Worm (Caenorhabditis elegans) whole organism, L1 larva: ENCODE data around the gene nhr-261.

Source experiments
- C16A3.4 ChIP-seq: fragments of 150-350 bp; optimal IDR thresholded peaks from 2 replicates; lab custom pipeline; 2014; ENCODE audit warnings: missing biosample characterization, missing genetic modification characterization
- F16B12.6 ChIP-seq: fragments of 150-350 bp; optimal IDR thresholded peaks from 2 replicates; lab custom pipeline; 2014; ENCODE audit warnings: missing biosample characterization, missing genetic modification characterization
- Y116A8C.19 ChIP-seq: sonication (generic microtip); optimal IDR thresholded peaks from 2 replicates; lab custom pipeline; 2016; ENCODE audit warnings: missing compliant biosample characterization, missing genetic modification characterization, borderline replicate concordance
- aha-1 ChIP-seq: fragments of 150-350 bp; optimal IDR thresholded peaks from 2 replicates; lab custom pipeline; 2014; ENCODE audit warnings: missing biosample characterization, missing genetic modification characterization
- alr-1 ChIP-seq: fragments of 200-800 bp; sonication (Bioruptor generic); optimal IDR thresholded peaks from 2 replicates; lab custom pipeline; 2018; ENCODE audit warnings: borderline replicate concordance, mild to moderate bottlenecking, missing genetic modification characterization, missing compliant biosample characterization
- ama-1 ChIP-seq: fragments of 150-350 bp; optimal IDR thresholded peaks from 2 replicates; lab custom pipeline; 2014
- ceh-63 ChIP-seq: fragments of 200-800 bp; sonication (Bioruptor generic); optimal IDR thresholded peaks from 2 replicates; lab custom pipeline; 2018; ENCODE audit warnings: mild to moderate bottlenecking, missing genetic modification characterization, missing compliant biosample characterization
- ceh-82 ChIP-seq, 3 experiments: fragments of 150-350 bp in 1 of 3; sonication (generic microtip) in 2 of 3; optimal IDR thresholded peaks; 2 replicates each; lab custom pipeline; 2014 to 2017; ENCODE audit warnings: missing biosample characterization in 3 of 3, missing genetic modification characterization in 3 of 3
- efl-1 ChIP-seq, 4 experiments: fragments of 150-350 bp; optimal IDR thresholded peaks in 3 of 4; peaks in 1 of 4; 1 replicate in 1 of 4; 2 replicates in 3 of 4; lab custom pipeline; 2014; ENCODE audit warnings: missing biosample characterization in 2 of 4, missing genetic modification characterization in 2 of 4, missing genetic modification reagents in 2 of 4
- egl-27 ChIP-seq, 2 experiments: fragments of 150-350 bp in 1 of 2; sonication (generic microtip); optimal IDR thresholded peaks; 3 replicates each; lab custom pipeline; 2017 to 2018; ENCODE audit warnings: missing biosample characterization in 2 of 2, missing genetic modification characterization in 2 of 2, missing genetic modification reagents in 2 of 2
- elt-2 ChIP-seq: sonication (generic microtip); optimal IDR thresholded peaks from 2 replicates; lab custom pipeline; 2016; ENCODE audit warnings: missing genetic modification characterization, mild to moderate bottlenecking, inconsistent platforms, missing compliant biosample characterization, missing genetic modification reagents
- fkh-10 ChIP-seq: sonication (generic microtip); optimal IDR thresholded peaks from 2 replicates; lab custom pipeline; 2017; ENCODE audit warnings: missing biosample characterization, missing genetic modification reagents, missing genetic modification characterization
- fkh-8 ChIP-seq: sonication (generic microtip); optimal IDR thresholded peaks from 2 replicates; lab custom pipeline; 2016; ENCODE audit warnings: mild to moderate bottlenecking, missing genetic modification characterization, missing compliant biosample characterization
- isw-1 ChIP-seq: fragments of 200-800 bp; sonication (Bioruptor generic); IDR thresholded peaks from 2 replicates; pipeline ENCODE4 v1.3.6; 2022; ENCODE audit warnings: missing genetic modification characterization, missing compliant biosample characterization
- lin-14 ChIP-seq: fragments of 200-800 bp; sonication (Bioruptor generic); optimal IDR thresholded peaks from 2 replicates; lab custom pipeline; 2018; ENCODE audit warnings: mild to moderate bottlenecking, missing genetic modification characterization, moderate library complexity, missing compliant biosample characterization
- lin-15B ChIP-seq: fragments of 150-350 bp; sonication (generic microtip); optimal IDR thresholded peaks from 3 replicates; lab custom pipeline; 2014; ENCODE audit warnings: missing biosample characterization, missing genetic modification characterization
- lin-35 ChIP-seq, 2 experiments: fragments of 150-350 bp; optimal IDR thresholded peaks; 2 replicates each; lab custom pipeline; 2014; ENCODE audit warnings: missing biosample characterization in 2 of 2, missing genetic modification characterization in 2 of 2, missing genetic modification reagents in 2 of 2
- lsy-2 ChIP-seq, 2 experiments: fragments of 150-350 bp; optimal IDR thresholded peaks; 2 replicates each; lab custom pipeline; 2014; ENCODE audit warnings: missing biosample characterization in 2 of 2, missing genetic modification characterization in 2 of 2
- mep-1 ChIP-seq: fragments of 150-350 bp; optimal IDR thresholded peaks from 2 replicates; lab custom pipeline; 2014; ENCODE audit warnings: missing biosample characterization, missing genetic modification characterization
- nhr-19 ChIP-seq: fragments of 200-800 bp; sonication (Bioruptor generic); conservative IDR thresholded peaks from 2 replicates; pipeline ENCODE4 v1.3.6; 2022; ENCODE audit warnings: missing genetic modification characterization, missing compliant biosample characterization
- nhr-20 ChIP-seq: sonication (generic microtip); optimal IDR thresholded peaks from 2 replicates; lab custom pipeline; 2016; ENCODE audit warnings: mild to moderate bottlenecking, missing genetic modification characterization, missing compliant biosample characterization
- nhr-28 ChIP-seq: fragments of 150-350 bp; optimal IDR thresholded peaks from 2 replicates; lab custom pipeline; 2014; ENCODE audit warnings: missing biosample characterization, missing genetic modification characterization
- nhr-47 ChIP-seq: sonication (generic microtip); optimal IDR thresholded peaks from 2 replicates; lab custom pipeline; 2016; ENCODE audit warnings: mild to moderate bottlenecking, missing genetic modification characterization, moderate library complexity, missing compliant biosample characterization
- nhr-71 ChIP-seq: sonication (generic microtip); optimal IDR thresholded peaks from 2 replicates; lab custom pipeline; 2016; ENCODE audit warnings: mild to moderate bottlenecking, missing genetic modification characterization, moderate library complexity, missing compliant biosample characterization
- nhr-77 ChIP-seq: fragments of 150-350 bp; optimal IDR thresholded peaks from 2 replicates; lab custom pipeline; 2014; ENCODE audit warnings: missing biosample characterization, missing genetic modification characterization
- nhr-90 ChIP-seq: sonication (generic microtip); optimal IDR thresholded peaks from 2 replicates; lab custom pipeline; 2016; ENCODE audit warnings: mild to moderate bottlenecking, missing genetic modification characterization, missing compliant biosample characterization; ENCODE audit not compliant: poor library complexity
- pag-3 ChIP-seq: sonication (generic microtip); optimal IDR thresholded peaks from 2 replicates; lab custom pipeline; 2017; ENCODE audit warnings: missing genetic modification characterization, mild to moderate bottlenecking, missing compliant biosample characterization, antibody characterized with exemption, borderline replicate concordance; ENCODE audit not compliant: insufficient read depth
- pax-3 ChIP-seq: fragments of 200-800 bp; sonication (Bioruptor generic); optimal IDR thresholded peaks from 2 replicates; lab custom pipeline; 2018; ENCODE audit warnings: mild to moderate bottlenecking, missing genetic modification characterization, moderate library complexity, missing compliant biosample characterization
- rnt-1 ChIP-seq: sonication (generic microtip); optimal IDR thresholded peaks from 2 replicates; lab custom pipeline; 2016; ENCODE audit warnings: mild to moderate bottlenecking, missing genetic modification characterization, moderate library complexity, missing compliant biosample characterization
- snu-23 ChIP-seq: sonication (generic microtip); optimal IDR thresholded peaks from 2 replicates; lab custom pipeline; 2016; ENCODE audit warnings: missing genetic modification characterization, missing compliant biosample characterization
- sptf-1 ChIP-seq: fragments of 150-350 bp; optimal IDR thresholded peaks from 2 replicates; lab custom pipeline; 2014; ENCODE audit warnings: missing biosample characterization, missing genetic modification characterization
- sup-37 ChIP-seq: fragments of 200-800 bp; sonication (Bioruptor generic); optimal IDR thresholded peaks from 2 replicates; lab custom pipeline; 2018; ENCODE audit warnings: mild to moderate bottlenecking, missing genetic modification characterization, missing compliant biosample characterization
- tbx-2 ChIP-seq: sonication (generic microtip); optimal IDR thresholded peaks from 2 replicates; lab custom pipeline; 2016; ENCODE audit warnings: missing genetic modification characterization, missing compliant biosample characterization
- tlp-1 ChIP-seq: fragments of 150-350 bp; optimal IDR thresholded peaks from 2 replicates; lab custom pipeline; 2014; ENCODE audit warnings: missing biosample characterization, missing genetic modification characterization
- unc-130 ChIP-seq: fragments of 150-350 bp; optimal IDR thresholded peaks from 2 replicates; lab custom pipeline; 2017; ENCODE audit warnings: missing biosample characterization, missing genetic modification characterization, inconsistent platforms
- unc-30 ChIP-seq: sonication (generic microtip); optimal IDR thresholded peaks from 2 replicates; lab custom pipeline; 2017; ENCODE audit warnings: missing biosample characterization, missing genetic modification characterization
- unc-62 ChIP-seq: fragments of 150-350 bp; optimal IDR thresholded peaks from 2 replicates; lab custom pipeline; 2014; ENCODE audit warnings: missing biosample characterization, missing genetic modification reagents, missing genetic modification characterization
- unc-86 ChIP-seq: sonication (generic microtip); optimal IDR thresholded peaks from 2 replicates; lab custom pipeline; 2016; ENCODE audit warnings: missing genetic modification characterization, missing compliant biosample characterization
- unc-98 ChIP-seq: fragments of 200-800 bp; sonication (Bioruptor generic); IDR thresholded peaks from 2 replicates; pipeline ENCODE4 v1.3.6; 2022; ENCODE audit warnings: missing genetic modification characterization, missing compliant biosample characterization
- ztf-11 ChIP-seq, 2 experiments: sonication (generic microtip); optimal IDR thresholded peaks; 2 replicates each; lab custom pipeline; 2016 to 2017; ENCODE audit warnings: missing genetic modification characterization in 2 of 2, missing biosample characterization in 1 of 2, missing compliant biosample characterization in 1 of 2

nhr-261 gene

DNA sequence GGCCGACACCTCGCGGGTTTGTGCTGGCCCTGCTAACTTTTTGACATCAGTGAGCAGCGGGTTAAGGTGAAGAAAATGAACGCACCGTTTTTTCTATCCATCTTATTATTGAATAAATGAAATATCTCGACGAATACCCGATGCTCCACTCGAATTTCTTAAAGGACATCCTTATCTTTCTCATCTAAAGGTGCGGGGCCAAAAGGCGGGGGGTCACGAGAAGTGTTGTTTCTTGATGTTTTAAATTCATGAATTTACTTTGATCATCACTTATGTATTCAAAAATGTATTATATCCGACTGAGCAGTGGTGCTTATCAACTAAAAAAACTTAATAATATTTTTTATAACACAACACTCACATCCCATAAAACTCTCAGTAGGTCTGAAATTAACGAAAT, at the start of gene nhr-261:
nhr-261 (minus strand) TSS at position 101 of the 400 bp plus-strand sequence.
- no peak for TF ChIP-seq rnt-1 (tag; lab: Kevin White, UChicago)
- no peak for TF ChIP-seq fkh-8 (tag; lab: Kevin White, UChicago)
- TF ChIP-seq nhr-20 (tag; lab: Kevin White, UChicago): no peak
- TF ChIP-seq ceh-63 (GFP tag; lab: Kevin White, UChicago): no peak
- TF ChIP-seq lsy-2 (tag; optimal IDR thresholded peaks at IDR 0.05; lab: Kevin White, UChicago): no peak
- no peak for TF ChIP-seq lin-14 (GFP tag; lab: Kevin White, UChicago)
- TF ChIP-seq egl-27 (tag; optimal IDR thresholded peaks at IDR 0.05; lab: Kevin White, UChicago): no peak

DNA sequence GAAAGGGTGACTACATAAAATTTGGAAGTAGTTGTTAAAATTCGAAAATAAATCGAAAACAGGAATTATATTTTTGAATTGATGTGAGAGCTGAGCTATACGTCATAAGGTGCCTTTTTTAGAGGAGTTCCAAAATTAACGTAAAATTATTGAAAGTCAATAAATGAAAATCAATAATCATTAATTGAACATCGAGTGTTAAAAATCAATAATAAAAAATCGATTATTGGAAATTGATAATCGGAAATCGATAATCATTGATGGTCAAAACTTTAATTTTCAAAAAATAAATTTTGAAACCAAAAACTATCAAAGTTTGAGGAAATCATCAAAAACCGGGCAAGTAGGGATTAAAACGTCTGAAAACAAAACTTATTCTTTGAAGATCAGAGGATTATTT, 49.1 kb upstream of the nhr-261 start:
- TF ChIP-seq mep-1 (no peak), aha-1 (tag; lab: Kevin White, UChicago) (no peak), isw-1 (no peak), F16B12.6 (tag; lab: Kevin White, UChicago) (no peak)

DNA sequence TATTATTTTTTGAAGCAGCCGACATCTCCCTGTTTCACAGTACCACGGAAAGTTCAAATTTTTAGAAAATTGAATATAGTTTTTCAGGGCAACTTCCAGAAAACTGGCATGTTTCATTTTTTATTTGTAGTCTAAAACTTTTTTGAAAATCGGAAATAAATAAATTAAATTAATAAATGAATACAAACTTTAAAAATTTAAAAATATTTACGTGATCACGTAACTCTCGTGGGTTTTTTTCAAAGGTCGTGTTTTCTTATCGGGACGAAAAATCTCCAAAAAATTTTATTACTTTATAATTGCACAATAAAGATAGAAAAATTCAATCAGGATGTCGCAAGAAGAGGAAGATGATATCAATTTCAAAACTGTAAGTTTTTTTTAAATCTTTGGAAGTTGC, 47.2 kb upstream of the nhr-261 start, which contains the start of gene F53C3.1:
F53C3.1 (plus strand) TSS at position 301 of the 400 bp plus-strand sequence.
- TF ChIP-seq ama-1 (lab: Kevin White, UChicago) (no peak), tbx-2 (tag; lab: Kevin White, UChicago) (no peak), lin-15B (tag; lab: Kevin White, UChicago) (no peak), snu-23 (GFP tag; lab: Kevin White, UChicago) (no peak), sup-37 (GFP tag; lab: Kevin White, UChicago) (no peak), unc-130 (tag; lab: Kevin White, UChicago) (no peak), ztf-11 (tag; optimal IDR thresholded peaks at IDR 0.05; lab: Kevin White, UChicago) (no peak), nhr-20 (tag; lab: Kevin White, UChicago) (no peak), unc-62 (GFP tag; lab: Kevin White, UChicago) (no peak), pax-3 (tag; lab: Kevin White, UChicago) (no peak), ceh-63 (GFP tag; lab: Kevin White, UChicago) (no peak), pag-3 (tag; lab: Kevin White, UChicago) (no peak), nhr-47 (tag; lab: Kevin White, UChicago) (no peak), Y116A8C.19 (tag; lab: Kevin White, UChicago) (no peak), egl-27 (tag; optimal IDR thresholded peaks at IDR 0.05; lab: Kevin White, UChicago) (no peak)

DNA sequence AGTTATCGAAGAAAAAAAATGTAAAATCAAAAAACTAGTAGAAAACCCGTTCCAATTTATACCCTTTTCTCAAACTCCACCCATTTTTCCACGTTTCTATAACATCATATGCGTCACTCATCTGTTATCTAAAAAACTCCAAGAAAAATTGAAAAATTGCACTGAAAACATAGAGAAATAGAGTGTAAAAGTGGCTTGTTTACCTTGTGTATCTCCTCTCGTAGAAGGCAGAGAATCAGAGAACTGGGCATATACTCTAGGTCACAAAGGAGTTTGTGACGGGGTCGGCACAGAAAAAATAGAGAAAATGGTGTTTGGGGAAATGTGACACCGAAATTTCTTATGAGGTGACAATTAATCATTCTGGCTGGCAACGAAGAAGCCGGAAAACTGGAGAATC, 46.7 kb upstream of the nhr-261 start:
- TF ChIP-seq lin-14 (GFP tag; lab: Kevin White, UChicago) (peak; percentile 67), elt-2 (tag; lab: Kevin White, UChicago) (peak; percentile 85), ceh-82 (tag; optimal IDR thresholded peaks at IDR 0.05; lab: Kevin White, UChicago) (peak in 1 of 3 experiments; percentile 23), nhr-19 (GFP tag; lab: Robert Waterston, UW) (0 out of 2 replicates have a peak, but pooled peaks have one; percentile 16), tlp-1 (no peak), fkh-10 (GFP tag; lab: Kevin White, UChicago) (no peak), unc-86 (no peak), efl-1 (optimal IDR thresholded peaks at IDR 0.05; lab: Kevin White, UChicago) (no peak), efl-1 (GFP tag; optimal IDR thresholded peaks at IDR 0.05 in 1 of 2; lab: Kevin White, UChicago) (peak in 1 of 2 experiments; percentile 44), unc-30 (tag; lab: Kevin White, UChicago) (no peak), nhr-20 (tag; lab: Kevin White, UChicago) (peak; percentile 56), nhr-47 (tag; lab: Kevin White, UChicago) (no peak), nhr-28 (tag; lab: Kevin White, UChicago) (no peak), nhr-71 (tag; lab: Kevin White, UChicago) (peak; percentile 20), alr-1 (tag; lab: Kevin White, UChicago) (no peak), unc-98 (GFP tag; lab: Robert Waterston, UW) (no peak), sptf-1 (tag; lab: Kevin White, UChicago) (no peak), C16A3.4 (tag; lab: Kevin White, UChicago) (peak; percentile 4), nhr-90 (tag; lab: Kevin White, UChicago) (peak; percentile 32), lin-35 (GFP tag; optimal IDR thresholded peaks at IDR 0.05; lab: Kevin White, UChicago) (peak in 1 of 2 experiments; percentile 46), sup-37 (GFP tag; lab: Kevin White, UChicago) (no peak), nhr-77 (tag; lab: Kevin White, UChicago) (peak; percentile 21)
